Worm (Caenorhabditis elegans): ENCODE data around the gene F26F12.4.

DNA sequence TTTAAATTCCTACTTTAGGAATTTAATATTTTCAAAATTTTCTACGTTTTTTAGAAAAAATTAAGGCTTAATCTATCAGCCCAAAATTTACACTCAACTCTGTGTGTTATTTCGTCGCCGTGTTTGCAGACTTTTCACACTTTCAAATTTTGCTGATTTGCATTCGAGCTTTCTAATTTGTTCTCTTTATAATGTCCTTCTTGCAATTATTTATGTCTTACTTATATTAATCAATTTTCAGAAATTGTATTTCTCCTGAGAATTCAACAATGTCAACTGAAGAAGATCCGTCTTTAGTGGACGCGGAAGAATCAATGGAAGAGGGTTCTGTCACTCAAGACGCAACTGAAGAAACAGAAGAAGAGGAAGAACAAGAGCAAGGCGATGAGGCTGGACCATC lies 42.5 kb downstream of the F26F12.4 start, which contains the start of gene let-418:
- TF ChIP-seq Y22D7AL.16 (tag; optimal IDR thresholded peaks at IDR 0.05) (no peak), pqm-1 (tag; optimal IDR thresholded peaks at IDR 0.05) (no peak), ceh-31 (tag; optimal IDR thresholded peaks at IDR 0.05) (no peak), ceh-6 (GFP tag; optimal IDR thresholded peaks at IDR 0.05) (no peak)

Measured in whole organism, late embryonic.